Worm (Caenorhabditis elegans) whole organism, late embryonic: ENCODE data around the gene F39H12.3.

Source experiments
- C08G9.2 ChIP-seq: sonication (generic microtip); optimal IDR thresholded peaks from 2 replicates; lab custom pipeline; 2016; ENCODE audit warnings: mild to moderate bottlenecking, missing genetic modification characterization, moderate library complexity, missing compliant biosample characterization
- C38D4.7 ChIP-seq: fragments of 200-800 bp; sonication (Bioruptor generic); optimal IDR thresholded peaks from 2 replicates; lab custom pipeline; 2018; ENCODE audit warnings: mild to moderate bottlenecking, missing genetic modification characterization, moderate library complexity, missing compliant biosample characterization
- F13H6.1 ChIP-seq: sonication (generic microtip); optimal IDR thresholded peaks from 2 replicates; lab custom pipeline; 2016; ENCODE audit warnings: missing genetic modification characterization, missing compliant biosample characterization
- K02D7.2 ChIP-seq: sonication (generic microtip); optimal IDR thresholded peaks from 2 replicates; lab custom pipeline; 2017; ENCODE audit warnings: mild to moderate bottlenecking, missing genetic modification characterization, missing compliant biosample characterization
- K09A11.1 ChIP-seq: sonication (generic microtip); optimal IDR thresholded peaks from 2 replicates; lab custom pipeline; 2017; ENCODE audit warnings: antibody characterized with exemption, mild to moderate bottlenecking, missing genetic modification characterization, missing compliant biosample characterization; ENCODE audit not compliant: insufficient read depth
- T23F11.4 ChIP-seq: fragments of 200-800 bp; sonication (Bioruptor generic); optimal IDR thresholded peaks from 2 replicates; lab custom pipeline; 2018; ENCODE audit warnings: mild to moderate bottlenecking, missing genetic modification characterization, missing compliant biosample characterization
- Y22D7AL.16 ChIP-seq: sonication (generic microtip); optimal IDR thresholded peaks from 2 replicates; lab custom pipeline; 2016; ENCODE audit warnings: missing genetic modification characterization, missing compliant biosample characterization
- ama-1 ChIP-seq: fragments of 150-350 bp; optimal IDR thresholded peaks from 2 replicates; lab custom pipeline; 2014
- ceh-14 ChIP-seq: sonication (generic microtip); optimal IDR thresholded peaks from 2 replicates; lab custom pipeline; 2016; ENCODE audit warnings: missing genotype, missing genetic modification characterization, missing compliant biosample characterization
- ceh-18 ChIP-seq: sonication (generic microtip); optimal IDR thresholded peaks from 2 replicates; lab custom pipeline; 2016; ENCODE audit warnings: missing genetic modification characterization, missing compliant biosample characterization
- ceh-2 ChIP-seq: sonication (generic microtip); optimal IDR thresholded peaks from 2 replicates; lab custom pipeline; 2016; ENCODE audit warnings: missing genotype, missing genetic modification characterization, missing compliant biosample characterization
- ceh-24 ChIP-seq: sonication (generic microtip); optimal IDR thresholded peaks from 2 replicates; lab custom pipeline; 2016; ENCODE audit warnings: mild to moderate bottlenecking, missing genetic modification characterization, missing compliant biosample characterization
- ceh-31 ChIP-seq: sonication (generic microtip); optimal IDR thresholded peaks from 2 replicates; lab custom pipeline; 2016; ENCODE audit warnings: missing genetic modification characterization, missing compliant biosample characterization
- ceh-34 ChIP-seq: sonication (generic microtip); optimal IDR thresholded peaks from 2 replicates; lab custom pipeline; 2016; ENCODE audit warnings: mild to moderate bottlenecking, missing genetic modification characterization, missing compliant biosample characterization
- ceh-6 ChIP-seq: fragments of 200-800 bp; sonication (Bioruptor generic); optimal IDR thresholded peaks from 2 replicates; lab custom pipeline; 2018; ENCODE audit warnings: mild to moderate bottlenecking, missing genetic modification characterization, missing compliant biosample characterization
- che-1 ChIP-seq: sonication (generic microtip); optimal IDR thresholded peaks from 2 replicates; lab custom pipeline; 2016; ENCODE audit warnings: mild to moderate bottlenecking, missing genetic modification characterization, missing compliant biosample characterization
- dmd-4 ChIP-seq: sonication (generic microtip); optimal IDR thresholded peaks from 2 replicates; lab custom pipeline; 2016; ENCODE audit warnings: borderline replicate concordance, missing genetic modification characterization, missing compliant biosample characterization
- elt-4 ChIP-seq: sonication (generic microtip); optimal IDR thresholded peaks from 2 replicates; lab custom pipeline; 2016; ENCODE audit warnings: missing genetic modification characterization, missing compliant biosample characterization
- eyg-1 ChIP-seq: sonication (generic microtip); optimal IDR thresholded peaks from 2 replicates; lab custom pipeline; 2016; ENCODE audit warnings: missing genotype, missing genetic modification characterization, missing compliant biosample characterization
- fkh-10 ChIP-seq: fragments of 150-350 bp; optimal IDR thresholded peaks from 2 replicates; lab custom pipeline; 2014; ENCODE audit warnings: missing biosample characterization, missing genetic modification reagents, missing genetic modification characterization
- fkh-6 ChIP-seq: sonication (generic microtip); optimal IDR thresholded peaks from 2 replicates; lab custom pipeline; 2016; ENCODE audit warnings: missing genetic modification characterization, missing compliant biosample characterization
- hlh-13 ChIP-seq: fragments of 200-800 bp; sonication (Bioruptor generic); optimal IDR thresholded peaks from 2 replicates; lab custom pipeline; 2018; ENCODE audit warnings: mild to moderate bottlenecking, missing genetic modification characterization, missing compliant biosample characterization
- hlh-8 ChIP-seq: sonication (generic microtip); optimal IDR thresholded peaks from 2 replicates; lab custom pipeline; 2016; ENCODE audit warnings: missing genotype, missing genetic modification characterization, missing compliant biosample characterization
- lin-11 ChIP-seq: fragments of 200-800 bp; sonication (Bioruptor generic); optimal IDR thresholded peaks from 2 replicates; lab custom pipeline; 2018; ENCODE audit warnings: mild to moderate bottlenecking, missing genetic modification characterization, missing compliant biosample characterization
- nfya-1 ChIP-seq: sonication (generic microtip); optimal IDR thresholded peaks from 2 replicates; lab custom pipeline; 2017; ENCODE audit warnings: missing genetic modification characterization, mild to moderate bottlenecking, missing compliant biosample characterization, antibody characterized with exemption, moderate library complexity
- npax-4 ChIP-seq: sonication (generic microtip); optimal IDR thresholded peaks from 2 replicates; lab custom pipeline; 2016; ENCODE audit warnings: missing genetic modification characterization, missing compliant biosample characterization
- odd-2 ChIP-seq: sonication (generic microtip); optimal IDR thresholded peaks from 2 replicates; lab custom pipeline; 2017; ENCODE audit warnings: antibody characterized with exemption, mild to moderate bottlenecking, missing genetic modification characterization, missing compliant biosample characterization
- pqm-1 ChIP-seq: sonication (generic microtip); optimal IDR thresholded peaks from 2 replicates; lab custom pipeline; 2016; ENCODE audit warnings: missing genetic modification characterization, missing compliant biosample characterization
- pros-1 ChIP-seq: fragments of 150-350 bp; optimal IDR thresholded peaks from 2 replicates; lab custom pipeline; 2014; ENCODE audit warnings: missing biosample characterization, missing genetic modification reagents, missing genetic modification characterization
- rnt-1 ChIP-seq: sonication (generic microtip); optimal IDR thresholded peaks from 2 replicates; lab custom pipeline; 2016; ENCODE audit warnings: missing genetic modification characterization, missing compliant biosample characterization
- sdc-2 ChIP-seq: sonication (generic microtip); optimal IDR thresholded peaks from 2 replicates; lab custom pipeline; 2016; ENCODE audit warnings: missing genotype, missing genetic modification characterization, missing compliant biosample characterization
- sox-2 ChIP-seq: fragments of 200-800 bp; sonication (Bioruptor generic); IDR thresholded peaks from 2 replicates; pipeline ENCODE4 v1.3.6; 2022; ENCODE audit warnings: missing genetic modification reagents, missing genetic modification characterization, missing compliant biosample characterization
- sox-4 ChIP-seq: sonication (generic microtip); optimal IDR thresholded peaks from 2 replicates; lab custom pipeline; 2017; ENCODE audit warnings: mild to moderate bottlenecking, missing genetic modification characterization, inconsistent platforms, missing compliant biosample characterization
- syd-9 ChIP-seq: sonication (generic microtip); optimal IDR thresholded peaks from 2 replicates; lab custom pipeline; 2016; ENCODE audit warnings: mild to moderate bottlenecking, missing genetic modification characterization, moderate library complexity, missing compliant biosample characterization
- tbx-7 ChIP-seq: sonication (generic microtip); optimal IDR thresholded peaks from 2 replicates; lab custom pipeline; 2016; ENCODE audit warnings: missing genotype, missing genetic modification characterization, missing compliant biosample characterization
- unc-3 ChIP-seq, 2 experiments: fragments of 200-800 bp in 1 of 2; sonication (Bioruptor generic) in 1 of 2; sonication (generic microtip) in 1 of 2; conservative IDR thresholded peaks in 1 of 2; optimal IDR thresholded peaks in 1 of 2; 2 replicates each; pipeline versions ENCODE4 v1.3.6 to Lab custom; 2016 to 2022; ENCODE audit warnings: missing compliant biosample characterization in 2 of 2, missing genetic modification characterization in 2 of 2, missing genetic modification reagents in 1 of 2
- unc-42 ChIP-seq: sonication (generic microtip); optimal IDR thresholded peaks from 2 replicates; lab custom pipeline; 2016; ENCODE audit warnings: missing genotype, missing genetic modification characterization, missing compliant biosample characterization
- unc-55 ChIP-seq: sonication (generic microtip); optimal IDR thresholded peaks from 2 replicates; lab custom pipeline; 2017; ENCODE audit warnings: missing biosample characterization, missing genetic modification reagents, missing genetic modification characterization

F39H12.3 gene

DNA sequence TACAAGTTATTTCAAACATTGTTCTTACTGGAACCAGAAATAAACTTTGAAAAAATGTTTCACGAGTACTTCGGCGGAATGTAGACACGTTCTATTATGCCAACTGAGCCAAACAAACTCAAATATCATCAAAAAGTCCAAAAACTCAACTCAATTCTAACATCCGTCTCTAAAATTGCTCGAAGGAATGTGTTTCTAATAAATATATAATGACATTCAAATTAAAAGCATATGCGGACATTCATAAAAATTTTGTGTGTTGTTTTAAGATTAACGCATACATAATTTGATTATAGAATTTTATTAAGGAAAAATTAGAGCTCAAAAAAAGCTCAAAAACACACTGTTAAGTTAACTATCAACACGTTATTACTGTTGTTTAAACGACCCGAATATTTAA is 4.2 kb upstream of the F39H12.3 start:
- TF ChIP-seq unc-3 (GFP tag; conservative IDR thresholded peaks at IDR 0.05; lab: Robert Waterston, UW) (no peak), unc-3 (tag; optimal IDR thresholded peaks at IDR 0.05; lab: Kevin White, UChicago) (no peak), ceh-34 (tag; lab: Kevin White, UChicago) (no peak), nfya-1 (tag; lab: Kevin White, UChicago) (no peak), dmd-4 (tag; lab: Kevin White, UChicago) (no peak), C08G9.2 (tag; lab: Kevin White, UChicago) (no peak), ama-1 (lab: Kevin White, UChicago) (no peak), che-1 (tag; lab: Kevin White, UChicago) (no peak), lin-11 (tag; lab: Kevin White, UChicago) (no peak), pros-1 (tag; lab: Kevin White, UChicago) (no peak), C38D4.7 (no peak), npax-4 (tag; lab: Kevin White, UChicago) (no peak)

- TF ChIP-seq ceh-18 (tag; lab: Kevin White, UChicago) (peak; percentile 31), T23F11.4 (no peak), sdc-2 (tag; lab: Kevin White, UChicago) (peak; percentile 23), unc-42 (tag; lab: Kevin White, UChicago) (peak; percentile 59), ceh-31 (peak; percentile 6), F13H6.1 (tag; lab: Kevin White, UChicago) (no peak)
Measured at ce11 chrX:844649-845048, 3.4 kb upstream of the F39H12.3 start.

DNA sequence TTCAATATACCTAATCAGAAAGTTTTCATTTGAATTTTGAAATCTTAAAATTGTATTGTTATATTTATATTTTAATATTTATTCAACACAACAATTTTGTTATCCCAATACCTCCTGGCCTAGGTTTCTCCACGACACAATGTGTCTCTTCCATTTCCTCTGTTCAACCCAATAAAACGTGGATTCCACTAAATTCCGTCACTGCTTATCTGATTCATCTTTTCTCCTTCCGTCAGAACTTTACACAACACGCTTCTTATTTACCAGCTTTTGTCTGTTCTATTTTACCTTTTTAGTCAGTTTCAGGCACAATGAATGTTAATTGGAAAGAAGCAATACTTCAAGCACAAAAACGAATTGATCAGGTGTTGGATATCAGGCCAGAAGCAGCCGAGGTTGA is 6.8 kb downstream of the F39H12.3 start, which contains the start of gene F39H12.1:
Gene F39H12.1 (plus strand): TSS at position 301 of the 400 bp plus-strand sequence.
- no peak for TF ChIP-seq che-1 (tag; lab: Kevin White, UChicago)
- no peak for TF ChIP-seq fkh-6 (tag; lab: Kevin White, UChicago)
- no peak for TF ChIP-seq ceh-34 (tag; lab: Kevin White, UChicago)
- TF ChIP-seq elt-4 (tag; lab: Kevin White, UChicago), result no peak
- TF ChIP-seq sox-2 (GFP tag; lab: Robert Waterston, UW), result no peak
- no peak for TF ChIP-seq lin-11 (tag; lab: Kevin White, UChicago)
- TF ChIP-seq npax-4 (tag; lab: Kevin White, UChicago), result no peak
- TF ChIP-seq F13H6.1 (tag; lab: Kevin White, UChicago), result no peak
- no peak for TF ChIP-seq ceh-24
- no peak for TF ChIP-seq C08G9.2 (tag; lab: Kevin White, UChicago)
- no peak for TF ChIP-seq hlh-8 (tag; lab: Kevin White, UChicago)
- TF ChIP-seq hlh-13 (GFP tag; lab: Kevin White, UChicago), result no peak
- no peak for TF ChIP-seq fkh-10 (GFP tag; lab: Kevin White, UChicago)
- TF ChIP-seq eyg-1 (tag; lab: Kevin White, UChicago), result no peak

- TF ChIP-seq K02D7.2 (tag; lab: Kevin White, UChicago) (no peak), pqm-1 (tag; lab: Kevin White, UChicago) (no peak), rnt-1 (tag; lab: Kevin White, UChicago) (no peak), odd-2 (tag; lab: Kevin White, UChicago) (no peak), syd-9 (no peak), Y22D7AL.16 (tag; lab: Kevin White, UChicago) (no peak), tbx-7 (tag; lab: Kevin White, UChicago) (no peak), elt-4 (tag; lab: Kevin White, UChicago) (no peak), K09A11.1 (tag; lab: Kevin White, UChicago) (no peak), sdc-2 (tag; lab: Kevin White, UChicago) (no peak), pros-1 (tag; lab: Kevin White, UChicago) (no peak), ceh-2 (tag; lab: Kevin White, UChicago) (no peak), ceh-14 (tag; lab: Kevin White, UChicago) (no peak), ceh-6 (GFP tag; lab: Kevin White, UChicago) (no peak), sox-4 (tag; lab: Kevin White, UChicago) (no peak), unc-55 (GFP tag; lab: Kevin White, UChicago) (no peak)
Measured at ce11 chrX:830185-830584, 11.1 kb downstream of the F39H12.3 start.
